Worm (Caenorhabditis elegans): ENCODE measurements around the gene F54C4.4.
"Not testable (repeated sequence)": the region's sequence is repeated elsewhere in the genome, so short reads cannot be mapped to it uniquely, and the experiment has no call there.

The F54C4.4 gene

DNA sequence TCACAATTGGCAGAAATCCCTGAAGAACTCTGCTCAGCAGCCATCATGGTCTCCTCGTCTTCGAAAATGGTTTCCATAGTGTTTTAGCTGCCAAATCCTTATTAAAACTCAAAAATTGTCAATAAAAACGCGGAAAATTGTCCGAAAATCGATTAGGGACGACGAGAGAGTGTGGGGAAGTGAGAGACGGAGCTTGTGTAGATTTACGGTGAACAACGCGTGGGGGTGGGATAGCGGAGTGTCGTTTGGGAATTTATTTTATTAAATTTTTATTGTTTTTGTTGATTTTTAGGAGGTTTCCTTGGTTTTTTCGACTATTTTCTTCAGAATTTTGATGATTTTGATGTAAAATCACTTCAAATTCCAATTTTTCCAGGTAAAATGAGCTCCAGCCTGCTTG is at the start of gene F54C4.4, which contains the start of gene mrpl-40:
TSS of gene F54C4.4 (minus strand) at position 199 of the 400 bp plus-strand sequence.
TSS of gene mrpl-40 (plus strand) at position 377 of the 400 bp plus-strand sequence.
- no peak for TF ChIP-seq hmg-4 (GFP tag; optimal IDR thresholded peaks at IDR 0.05)
- TF ChIP-seq tra-4 (tag; optimal IDR thresholded peaks at IDR 0.05), result no peak
- 0 out of 2 replicates have a peak, but pooled peaks have one; percentile 27 for TF ChIP-seq flt-1 (GFP tag; IDR thresholded peaks at IDR 0.05)
- TF ChIP-seq aly-1 (tag; optimal IDR thresholded peaks at IDR 0.05), result no peak
- peak; percentile 33 for TF ChIP-seq F13C5.2 (tag; optimal IDR thresholded peaks at IDR 0.05)
- TF ChIP-seq ets-7 (tag; optimal IDR thresholded peaks at IDR 0.05), result no peak
- no peak for TF ChIP-seq pes-1 (GFP tag; IDR thresholded peaks at IDR 0.05)
- TF ChIP-seq tbx-37 (GFP tag; conservative IDR thresholded peaks at IDR 0.05), result 0 out of 2 replicates have a peak, but pooled peaks have one; percentile 15
- no peak for TF ChIP-seq ama-1 (optimal IDR thresholded peaks at IDR 0.05)
- TF ChIP-seq B0310.2 (tag; optimal IDR thresholded peaks at IDR 0.05), result no peak

DNA sequence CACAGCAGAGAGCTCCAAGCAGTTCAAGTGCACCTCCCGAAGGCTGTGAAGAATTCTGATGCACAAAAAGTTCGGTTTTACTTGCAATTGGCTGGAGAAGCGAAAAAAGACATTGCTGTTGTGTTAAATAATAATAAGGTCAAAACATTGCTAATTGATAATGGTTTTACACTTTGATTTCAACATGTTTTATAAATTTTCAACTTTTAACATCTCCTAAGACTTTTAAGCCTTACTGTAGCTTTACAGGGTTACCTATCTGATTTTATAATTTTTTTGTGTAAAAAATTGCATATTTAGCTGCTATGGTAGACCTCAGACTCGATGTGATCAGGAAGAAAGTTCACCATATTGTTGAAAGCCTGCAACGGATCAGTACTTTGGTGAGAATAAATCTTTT is 47.0 kb upstream of the F54C4.4 start, which contains the start of gene pals-25:
TSS of gene pals-25 (plus strand) at position 301 of the 400 bp plus-strand sequence.
- TF ChIP-seq B0310.2 (tag; optimal IDR thresholded peaks at IDR 0.05), result no peak
- no peak for TF ChIP-seq aly-1 (tag; optimal IDR thresholded peaks at IDR 0.05)
- no peak for TF ChIP-seq ceh-13 (GFP tag; optimal IDR thresholded peaks at IDR 0.05)
- TF ChIP-seq sea-1 (GFP tag; conservative IDR thresholded peaks at IDR 0.05), result no peak
- TF ChIP-seq hmbx-1 (tag; optimal IDR thresholded peaks at IDR 0.05), result no peak
- TF ChIP-seq tbx-11 (GFP tag; IDR thresholded peaks at IDR 0.05), result no peak
- no peak for TF ChIP-seq tbx-37 (GFP tag; conservative IDR thresholded peaks at IDR 0.05)

DNA sequence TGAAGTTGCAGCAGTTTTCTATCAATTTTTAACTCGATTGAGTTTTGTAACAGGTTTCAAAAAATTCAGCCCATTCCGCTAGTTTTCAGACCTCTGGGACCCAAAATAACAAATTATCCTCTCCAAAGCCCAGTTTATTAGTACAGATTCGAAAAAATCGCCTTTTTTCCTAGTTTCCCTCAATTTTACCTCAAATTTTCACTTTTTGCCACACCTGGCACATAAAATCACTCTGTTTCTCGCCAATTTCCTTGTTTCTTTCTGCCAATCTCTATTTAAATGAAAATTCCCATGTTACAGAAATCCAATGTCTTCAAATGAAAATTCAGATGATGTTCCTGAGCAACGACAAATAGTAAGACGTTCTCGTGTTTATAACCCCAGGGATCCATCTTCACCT is 44.9 kb upstream of the F54C4.4 start, which contains the start of gene pals-22:
TSS of gene pals-22 (plus strand) at position 301 of the 400 bp plus-strand sequence.
- no peak for TF ChIP-seq ceh-36 (tag; optimal IDR thresholded peaks at IDR 0.05)
- TF ChIP-seq ceh-13 (GFP tag; optimal IDR thresholded peaks at IDR 0.05), result no peak
- no peak for TF ChIP-seq hnd-1 (tag; optimal IDR thresholded peaks at IDR 0.05)
- TF ChIP-seq tbx-11 (GFP tag; IDR thresholded peaks at IDR 0.05), result no peak
- TF ChIP-seq aly-1 (tag; optimal IDR thresholded peaks at IDR 0.05), result no peak
- TF ChIP-seq tra-4 (tag; optimal IDR thresholded peaks at IDR 0.05), result no peak
- no peak for TF ChIP-seq tbx-37 (GFP tag; conservative IDR thresholded peaks at IDR 0.05)
- no peak for TF ChIP-seq B0310.2 (tag; optimal IDR thresholded peaks at IDR 0.05)

DNA sequence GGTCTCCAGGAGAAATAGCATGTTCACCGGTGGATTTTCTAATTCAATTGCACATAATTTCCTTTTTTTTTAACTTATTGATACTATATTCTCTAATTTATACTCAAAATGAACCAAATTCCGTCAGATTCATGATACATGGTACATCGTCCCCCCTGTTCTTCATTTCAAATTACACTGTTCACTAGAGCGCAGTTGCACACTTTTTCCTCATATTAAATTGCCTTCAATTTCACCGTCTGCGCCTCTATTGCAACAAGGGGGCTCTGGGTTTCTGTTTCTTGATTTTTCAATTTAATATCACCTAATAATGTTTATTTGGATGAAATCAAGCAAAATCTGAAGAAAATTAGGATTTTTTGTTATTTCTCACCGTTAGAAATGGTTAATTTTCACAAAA is 44.4 kb upstream of the F54C4.4 start:
- TF ChIP-seq F13C5.2 (tag; optimal IDR thresholded peaks at IDR 0.05) (peak; percentile 31), ama-1 (optimal IDR thresholded peaks at IDR 0.05) (no peak)

DNA sequence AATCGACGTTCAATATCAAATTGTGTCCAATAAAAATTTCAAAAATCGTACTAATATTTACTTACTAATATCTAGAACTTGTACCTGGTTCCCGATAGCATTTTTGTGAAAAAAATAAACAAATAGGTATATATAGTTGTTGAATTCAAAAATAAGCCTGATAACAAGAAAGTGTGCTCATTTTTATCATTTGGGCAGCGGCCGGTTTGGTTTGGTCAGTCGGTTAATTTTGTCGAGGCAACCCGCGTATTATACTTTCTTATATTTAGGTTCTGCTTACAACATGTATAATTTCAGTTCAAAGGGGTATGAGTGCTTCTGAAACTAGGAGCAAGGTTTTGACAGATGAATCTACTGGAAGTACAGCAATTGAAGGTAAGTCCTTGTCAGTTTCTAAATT is 43.5 kb upstream of the F54C4.4 start, which contains the start of the genes nhr-280 and C29F9.2:
TSS of gene nhr-280 (minus strand) at position 101 of the 400 bp plus-strand sequence.
TSS of gene C29F9.2 (plus strand) at position 298 of the 400 bp plus-strand sequence.
- TF ChIP-seq B0310.2 (tag; optimal IDR thresholded peaks at IDR 0.05) (no peak), hnd-1 (tag; optimal IDR thresholded peaks at IDR 0.05) (no peak), tra-4 (tag; optimal IDR thresholded peaks at IDR 0.05) (no peak), hmg-4 (GFP tag; optimal IDR thresholded peaks at IDR 0.05) (no peak), F13C5.2 (tag; optimal IDR thresholded peaks at IDR 0.05) (no peak), sea-1 (GFP tag; conservative IDR thresholded peaks at IDR 0.05) (no peak), flt-1 (GFP tag; IDR thresholded peaks at IDR 0.05) (no peak), tbx-37 (GFP tag; conservative IDR thresholded peaks at IDR 0.05) (no peak), ceh-36 (tag; optimal IDR thresholded peaks at IDR 0.05) (no peak), scrt-1 (GFP tag; IDR thresholded peaks at IDR 0.05) (no peak), ama-1 (optimal IDR thresholded peaks at IDR 0.05) (no peak), ets-7 (tag; optimal IDR thresholded peaks at IDR 0.05) (no peak), ceh-13 (GFP tag; optimal IDR thresholded peaks at IDR 0.05) (no peak), tbx-11 (GFP tag; IDR thresholded peaks at IDR 0.05) (no peak), hmbx-1 (tag; optimal IDR thresholded peaks at IDR 0.05) (no peak)

DNA sequence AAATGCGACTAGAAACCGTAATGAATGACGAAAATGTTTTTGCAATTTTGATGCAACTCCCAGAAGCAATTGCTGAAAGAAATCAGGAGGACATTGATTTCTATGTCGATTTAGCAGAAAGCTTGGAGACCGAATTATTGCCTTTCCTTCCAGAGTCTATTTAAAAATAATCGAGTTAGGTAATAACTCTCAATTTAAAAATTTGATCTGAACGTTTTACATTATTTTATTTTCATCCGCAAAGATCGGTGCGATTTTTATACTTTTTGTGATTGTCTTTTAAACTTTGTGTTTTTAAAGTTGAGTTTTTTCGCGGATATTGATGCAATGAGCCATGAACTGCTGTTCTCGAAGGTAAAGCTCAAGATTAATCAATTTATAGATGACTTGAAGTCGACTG is 37.3 kb upstream of the F54C4.4 start, which contains the start of gene pals-23:
TSS of gene pals-23 (plus strand) at position 301 of the 400 bp plus-strand sequence.
- no peak for TF ChIP-seq hmg-4 (GFP tag; optimal IDR thresholded peaks at IDR 0.05)
- no peak for TF ChIP-seq ets-7 (tag; optimal IDR thresholded peaks at IDR 0.05)
- no peak for TF ChIP-seq ceh-36 (tag; optimal IDR thresholded peaks at IDR 0.05)
- no peak for TF ChIP-seq tbx-37 (GFP tag; conservative IDR thresholded peaks at IDR 0.05)
- no peak for TF ChIP-seq F13C5.2 (tag; optimal IDR thresholded peaks at IDR 0.05)
- TF ChIP-seq hmbx-1 (tag; optimal IDR thresholded peaks at IDR 0.05), result no peak
- TF ChIP-seq tbx-11 (GFP tag; IDR thresholded peaks at IDR 0.05), result no peak
- TF ChIP-seq flt-1 (GFP tag; IDR thresholded peaks at IDR 0.05), result no peak
- no peak for TF ChIP-seq B0310.2 (tag; optimal IDR thresholded peaks at IDR 0.05)
- TF ChIP-seq aly-1 (tag; optimal IDR thresholded peaks at IDR 0.05), result no peak
- TF ChIP-seq pes-1 (GFP tag; IDR thresholded peaks at IDR 0.05), result no peak
- TF ChIP-seq ama-1 (optimal IDR thresholded peaks at IDR 0.05), result no peak
- no peak for TF ChIP-seq tra-4 (tag; optimal IDR thresholded peaks at IDR 0.05)
- no peak for TF ChIP-seq sea-1 (GFP tag; conservative IDR thresholded peaks at IDR 0.05)
- TF ChIP-seq scrt-1 (GFP tag; IDR thresholded peaks at IDR 0.05), result no peak
- TF ChIP-seq hnd-1 (tag; optimal IDR thresholded peaks at IDR 0.05), result no peak
- no peak for TF ChIP-seq ceh-13 (GFP tag; optimal IDR thresholded peaks at IDR 0.05)

DNA sequence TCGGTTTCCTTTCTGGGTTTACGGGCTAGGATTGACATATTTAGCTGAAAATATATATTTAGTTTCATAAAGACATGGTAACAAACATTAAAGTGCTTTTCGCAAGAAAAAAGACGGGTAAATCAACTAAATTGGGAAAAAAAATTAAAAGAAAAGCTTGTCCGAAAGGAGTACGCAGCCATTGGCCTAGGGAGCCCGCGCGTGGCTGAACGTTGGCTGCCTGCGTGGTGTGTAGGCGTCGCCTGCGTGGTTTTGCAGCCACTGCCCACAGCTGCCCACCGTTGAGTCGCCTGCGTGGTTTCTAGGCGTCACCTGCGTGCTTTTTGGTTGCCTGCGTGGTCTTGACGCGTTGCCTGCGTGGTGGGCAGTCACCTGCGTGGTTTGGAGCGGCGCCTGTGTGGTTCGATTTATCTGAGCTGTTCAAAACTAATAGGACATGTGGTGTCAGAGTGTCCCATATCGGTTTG is 34.8 kb upstream of the F54C4.4 start, which contains the start of gene C29F9.12:
TSS of gene C29F9.12 (minus strand) at position 51 of the 467 bp plus-strand sequence.
- TF ChIP-seq ets-7 (tag; optimal IDR thresholded peaks at IDR 0.05); hnd-1 (tag; optimal IDR thresholded peaks at IDR 0.05); ama-1 (optimal IDR thresholded peaks at IDR 0.05): not testable (repeated sequence)

DNA sequence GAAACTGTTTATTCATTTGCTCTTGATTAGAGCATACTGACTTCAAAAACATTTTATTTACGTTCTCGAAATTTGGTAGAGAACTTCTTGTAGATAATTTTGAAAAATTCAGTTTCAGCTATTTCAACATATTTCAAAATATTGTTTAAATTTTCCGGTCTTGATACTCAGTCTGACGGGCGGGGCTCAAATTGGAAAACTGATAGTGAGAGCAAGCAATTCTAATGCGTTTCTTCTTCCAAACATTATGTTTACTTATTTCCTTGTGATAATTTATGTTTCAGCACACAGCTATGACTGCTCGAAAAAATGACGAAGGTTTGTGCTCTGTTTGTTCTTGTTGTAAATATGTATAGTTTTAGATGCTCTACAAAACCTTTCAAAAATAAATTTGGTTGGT is 33.0 kb upstream of the F54C4.4 start, which contains the start of gene pals-24:
TSS of gene pals-24 (plus strand) at position 237 of the 400 bp plus-strand sequence.
- TF ChIP-seq hmbx-1 (tag; optimal IDR thresholded peaks at IDR 0.05) (no peak), hnd-1 (tag; optimal IDR thresholded peaks at IDR 0.05) (no peak), pes-1 (GFP tag; IDR thresholded peaks at IDR 0.05) (no peak), ceh-13 (GFP tag; optimal IDR thresholded peaks at IDR 0.05) (no peak), flt-1 (GFP tag; IDR thresholded peaks at IDR 0.05) (no peak), tra-4 (tag; optimal IDR thresholded peaks at IDR 0.05) (no peak), F13C5.2 (tag; optimal IDR thresholded peaks at IDR 0.05) (no peak), tbx-11 (GFP tag; IDR thresholded peaks at IDR 0.05) (no peak)
